Worm (Caenorhabditis elegans): Measurements from ENCODE around the gene F14F3.5.

DNA sequence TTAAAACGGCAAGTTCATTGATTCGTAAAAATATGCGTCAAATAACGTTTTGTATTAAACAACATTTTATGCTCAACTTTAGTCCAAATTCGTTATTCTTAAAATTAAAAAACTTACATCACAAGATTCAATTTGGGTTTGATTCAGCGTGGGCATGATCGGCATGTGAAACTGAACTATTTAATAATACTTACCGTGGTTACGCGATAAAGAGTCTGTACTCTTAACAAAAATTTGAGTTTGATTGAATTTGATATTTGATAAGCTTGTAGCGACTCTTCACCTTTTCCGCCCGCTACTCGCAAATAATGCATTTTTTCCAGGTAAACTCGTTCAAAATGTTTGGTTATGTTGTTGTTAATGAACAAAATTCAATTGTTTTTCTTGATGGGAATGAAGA, 4.4 kb upstream of the F14F3.5 start, which contains the start of gene glo-3:
- TF ChIP-seq tra-4 (tag; optimal IDR thresholded peaks at IDR 0.05): no peak
- no peak for TF ChIP-seq ama-1 (optimal IDR thresholded peaks at IDR 0.05)
- no peak for TF ChIP-seq aly-1 (tag; optimal IDR thresholded peaks at IDR 0.05)
- no peak for TF ChIP-seq hmbx-1 (tag; optimal IDR thresholded peaks at IDR 0.05)
- TF ChIP-seq flt-1 (GFP tag; IDR thresholded peaks at IDR 0.05): no peak
- TF ChIP-seq tbx-37 (GFP tag; conservative IDR thresholded peaks at IDR 0.05): no peak
- no peak for TF ChIP-seq hnd-1 (tag; optimal IDR thresholded peaks at IDR 0.05)
- TF ChIP-seq scrt-1 (GFP tag; IDR thresholded peaks at IDR 0.05): no peak
- TF ChIP-seq F13C5.2 (tag; optimal IDR thresholded peaks at IDR 0.05): no peak
- TF ChIP-seq B0310.2 (tag; optimal IDR thresholded peaks at IDR 0.05): no peak
- TF ChIP-seq ceh-36 (tag; optimal IDR thresholded peaks at IDR 0.05): no peak
- no peak for TF ChIP-seq sea-1 (GFP tag; conservative IDR thresholded peaks at IDR 0.05)

Measured in whole organism, early embryonic.